Fruit fly (Drosophila melanogaster) whole organism: ENCODE data around the gene BthD.

Experiments
- CG8478 ChIP-seq: fragments of >200 bp; optimal IDR thresholded peaks from 2 replicates; lab custom pipeline; 2018; ENCODE audit warnings: inconsistent platforms
- EcR ChIP-seq, 2 experiments: fragments of >200 bp; optimal IDR thresholded peaks; 2 replicates each; lab custom pipeline; 2017; ENCODE audit warnings: missing biosample characterization in 2 of 2, missing genetic modification characterization in 2 of 2, missing genetic modification reagents in 2 of 2
- pan ChIP-seq: fragments of >200 bp; optimal IDR thresholded peaks from 2 replicates; lab custom pipeline; 2017
- psq ChIP-seq: fragments of >200 bp; optimal IDR thresholded peaks from 2 replicates; lab custom pipeline; 2017
- usp ChIP-seq: fragments of >200 bp; optimal IDR thresholded peaks from 2 replicates; lab custom pipeline; 2017; ENCODE audit warnings: missing biosample characterization, missing genetic modification characterization, mixed read lengths

DNA sequence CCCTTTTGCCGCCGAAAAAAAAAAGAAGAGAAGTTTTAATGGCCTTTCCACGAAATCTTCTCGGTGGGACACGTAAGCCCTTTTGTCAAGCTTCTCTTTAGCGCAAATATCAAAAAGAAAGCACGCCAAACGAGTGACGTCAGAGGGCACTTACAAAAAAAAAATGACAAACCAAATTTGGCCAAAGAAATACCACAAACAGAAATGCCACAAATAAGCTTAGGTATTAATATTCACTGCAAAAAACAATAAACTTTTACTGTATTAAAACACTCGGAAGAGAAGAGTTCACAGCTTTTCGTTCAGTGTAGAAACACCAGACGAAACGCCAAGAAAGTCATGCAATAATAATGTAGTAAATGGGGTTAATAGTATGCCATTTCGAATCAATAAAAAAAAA lies 43.8 kb upstream of the BthD start:
- TF ChIP-seq psq (lab: Kevin White, UChicago) (no peak), usp (GFP tag; lab: Kevin White, UChicago) (no peak), pan (no peak), EcR (GFP tag; optimal IDR thresholded peaks at IDR 0.05; lab: Kevin White, UChicago) (no peak), CG8478 (no peak)
